Worm (Caenorhabditis elegans): ENCODE results near the gene F47B10.5.
A peak's percentile ranks its signal among the peaks of the same experiment; 100 is the strongest.

The F47B10.5 gene

DNA sequence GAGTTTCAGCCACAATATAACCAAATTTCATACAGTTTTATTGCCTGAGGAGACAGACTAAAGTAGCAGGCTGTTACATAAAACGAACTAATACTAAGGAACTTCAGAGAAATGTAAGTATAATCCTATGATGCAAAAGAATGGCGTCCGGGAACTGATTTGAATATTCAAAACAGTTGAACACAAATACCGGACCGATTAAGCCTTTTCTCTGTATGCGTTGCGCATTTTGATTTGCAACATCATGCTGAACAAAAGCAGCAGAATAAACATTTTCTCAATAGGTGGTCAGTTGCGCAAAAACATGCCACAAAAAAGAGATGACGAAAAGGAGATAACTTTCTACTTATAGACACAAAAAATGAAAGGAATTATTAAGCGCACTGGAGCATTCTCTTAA, 33.7 kb upstream of the F47B10.5 start:
- TF ChIP-seq fos-1 (tag; optimal IDR thresholded peaks at IDR 0.05) (no peak), elt-1 (tag; optimal IDR thresholded peaks at IDR 0.05) (no peak), R02D3.7 (tag; optimal IDR thresholded peaks at IDR 0.05) (no peak), ceh-16 (tag; optimal IDR thresholded peaks at IDR 0.05) (no peak), dmd-4 (tag; optimal IDR thresholded peaks at IDR 0.05) (no peak), egl-27 (tag; optimal IDR thresholded peaks at IDR 0.05) (no peak), gmeb-1 (tag; optimal IDR thresholded peaks at IDR 0.05) (no peak)

DNA sequence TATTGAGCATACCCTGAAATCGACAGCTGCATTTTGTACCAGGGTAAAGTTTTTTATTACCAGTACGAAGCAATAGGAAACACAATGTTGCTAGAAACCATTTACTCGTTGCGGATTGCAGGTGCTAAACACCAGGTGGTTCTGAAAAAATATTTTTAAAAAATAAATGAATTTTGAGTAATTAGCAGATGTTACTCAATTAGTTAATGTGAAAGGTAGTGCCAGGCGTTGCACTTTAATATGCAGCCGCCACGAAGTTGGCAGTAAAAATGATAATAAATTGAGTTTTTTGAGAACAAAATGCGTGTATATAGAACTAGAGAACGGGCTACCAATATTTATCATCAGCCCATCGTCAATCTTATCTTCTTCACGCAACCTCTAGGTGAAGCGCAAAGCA, 29.3 kb upstream of the F47B10.5 start, which contains the start of gene nstp-9:
TSS of gene nstp-9 (minus strand) at position 101 of the 400 bp plus-strand sequence.
- TF ChIP-seq R02D3.7 (tag; optimal IDR thresholded peaks at IDR 0.05) (no peak), nhr-21 (tag; optimal IDR thresholded peaks at IDR 0.05) (no peak)

DNA sequence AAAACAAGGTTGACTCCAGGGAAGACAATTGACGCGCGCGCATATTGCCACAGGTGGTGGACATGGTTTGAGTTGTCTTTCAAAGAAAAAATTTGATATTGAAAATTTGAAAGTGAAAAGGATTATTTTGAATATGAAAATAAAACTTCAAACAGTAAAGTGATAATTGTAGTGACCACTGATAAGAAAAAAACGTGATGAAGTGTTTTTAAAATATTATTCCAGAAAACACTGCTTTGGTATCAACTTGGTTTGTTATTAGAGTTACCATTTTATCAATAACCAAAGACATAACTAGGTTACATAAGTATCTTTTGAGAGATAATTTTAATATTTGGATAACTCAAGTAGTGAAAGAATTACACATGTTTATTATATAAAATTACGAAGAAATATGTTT, 25.8 kb upstream of the F47B10.5 start:
- TF ChIP-seq unc-55 (GFP tag; optimal IDR thresholded peaks at IDR 0.05) (no peak), peb-1 (tag; optimal IDR thresholded peaks at IDR 0.05) (no peak), Y55F3AM.14 (GFP tag; optimal IDR thresholded peaks at IDR 0.05) (no peak)

DNA sequence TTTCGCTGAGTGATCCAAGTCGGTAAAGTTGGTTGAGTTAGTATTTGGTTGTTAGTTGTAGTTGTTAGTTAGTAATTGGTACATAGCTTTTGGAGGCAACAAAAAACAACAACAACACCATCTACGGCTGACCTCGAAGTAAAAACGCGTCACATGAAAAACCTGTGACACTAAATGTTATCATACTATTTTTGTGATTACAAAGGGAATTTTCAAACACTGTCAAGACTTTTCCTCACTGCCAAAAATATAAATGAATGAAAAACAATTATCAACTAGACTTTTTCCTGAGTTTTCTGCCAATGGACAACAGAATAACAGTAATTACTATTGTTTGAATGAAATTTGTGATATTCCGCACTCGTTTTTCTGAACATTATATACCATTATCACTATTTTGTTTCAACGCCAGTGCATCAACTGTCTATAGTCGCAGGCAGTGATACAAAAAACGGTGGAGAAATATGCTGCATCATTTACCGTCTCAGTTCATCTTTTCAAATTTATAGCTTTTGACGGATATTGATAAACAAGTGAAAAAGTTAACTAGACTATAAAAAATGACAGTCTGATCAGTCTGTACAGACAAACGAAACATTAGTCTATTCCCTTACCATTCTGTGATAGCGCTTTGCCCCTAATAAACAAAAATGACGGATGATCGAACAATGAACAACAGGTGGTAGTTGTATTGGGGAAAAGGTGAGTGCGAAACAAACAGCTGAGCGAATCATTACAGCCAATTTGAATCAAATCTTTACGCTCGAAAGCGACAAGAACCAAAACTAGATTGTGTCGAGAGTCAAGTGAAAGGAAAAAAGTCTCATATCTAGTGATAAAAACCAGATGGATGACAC, 24.3 kb upstream of the F47B10.5 start:
- peak; percentile 9 for TF ChIP-seq blmp-1 (tag; optimal IDR thresholded peaks at IDR 0.05; ENCODE audit: insufficient read depth)
- TF ChIP-seq nhr-10 (tag; optimal IDR thresholded peaks at IDR 0.05) = no peak
- TF ChIP-seq fos-1 (tag; optimal IDR thresholded peaks at IDR 0.05) = peak; percentile 39
- TF ChIP-seq sma-3 (GFP tag; optimal IDR thresholded peaks at IDR 0.05) = peak; percentile 4

DNA sequence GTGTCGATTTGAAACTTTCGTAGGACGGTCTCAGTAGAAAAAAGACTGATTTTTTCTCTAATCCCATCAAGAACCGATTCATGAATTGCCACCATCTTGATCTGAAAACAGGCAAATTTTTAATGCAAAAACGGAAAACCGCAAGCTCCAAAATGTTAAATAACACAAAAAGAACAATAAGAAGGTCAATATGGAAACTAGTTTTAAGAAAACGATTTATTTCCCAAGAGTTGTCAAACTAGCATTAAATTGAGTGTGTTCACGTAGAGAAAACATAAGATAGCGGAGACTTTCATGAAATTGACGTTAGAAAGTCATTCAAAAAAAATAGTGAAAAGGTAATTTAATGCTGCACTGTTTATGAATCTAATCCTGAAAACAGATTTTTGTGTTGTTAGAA, 23.6 kb upstream of the F47B10.5 start, which contains the start of gene F47B10.9:
TSS of gene F47B10.9 (minus strand) at position 101 of the 400 bp plus-strand sequence.
- no peak for TF ChIP-seq snpc-4 (tag; optimal IDR thresholded peaks at IDR 0.05)
- no peak for TF ChIP-seq elt-1 (tag; optimal IDR thresholded peaks at IDR 0.05)
- no peak for TF ChIP-seq nhr-25 (tag; optimal IDR thresholded peaks at IDR 0.05)
- no peak for TF ChIP-seq sma-3 (GFP tag; optimal IDR thresholded peaks at IDR 0.05)

DNA sequence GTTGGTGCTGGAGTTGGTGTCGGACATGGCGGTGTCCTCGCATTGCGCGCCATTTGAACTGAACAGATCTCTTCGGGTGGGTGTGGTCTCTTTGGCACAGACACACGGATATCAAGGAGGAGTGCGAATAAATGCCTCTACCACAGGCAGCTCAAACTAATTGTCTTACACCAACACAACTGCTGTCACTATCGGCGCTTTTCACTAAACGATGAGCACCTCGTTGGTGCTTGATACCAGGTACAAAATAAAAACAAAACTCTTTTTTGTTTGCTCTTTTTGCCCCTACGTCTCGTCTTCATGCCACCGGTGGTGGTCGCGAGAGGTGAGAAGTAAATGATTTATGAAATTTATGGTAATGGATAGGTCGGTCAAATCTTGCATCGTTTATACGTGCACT, 20.4 kb upstream of the F47B10.5 start, which contains the start of gene F47B10.8:
TSS of gene F47B10.8 (minus strand) at position 101 of the 400 bp plus-strand sequence.
- no peak for TF ChIP-seq zag-1 (tag; optimal IDR thresholded peaks at IDR 0.05)
- TF ChIP-seq sem-4 (tag; optimal IDR thresholded peaks at IDR 0.05) = no peak
- TF ChIP-seq sma-9 (GFP tag; optimal IDR thresholded peaks at IDR 0.05) = peak; percentile 2
- TF ChIP-seq sma-9 (tag; optimal IDR thresholded peaks at IDR 0.05) = no peak

DNA sequence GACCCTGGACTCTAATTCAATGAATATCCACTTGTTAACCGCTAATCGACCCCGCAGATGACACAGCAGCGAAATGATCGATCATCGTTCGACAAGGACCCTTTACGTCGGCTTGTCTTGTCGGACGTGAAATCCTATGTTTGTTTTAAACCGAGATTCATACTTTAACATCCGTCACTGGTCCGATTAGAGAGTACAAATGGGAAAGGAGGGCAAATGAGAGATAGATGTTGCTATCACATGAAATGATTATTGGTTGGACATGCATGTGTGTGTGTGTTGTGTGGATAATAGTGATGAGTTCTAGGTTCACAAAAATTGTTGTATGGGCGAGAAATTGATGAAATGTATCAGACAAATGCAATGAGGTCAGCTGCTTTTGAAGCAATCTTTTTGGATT, 19.3 kb upstream of the F47B10.5 start:
- TF ChIP-seq sma-9 (GFP tag; optimal IDR thresholded peaks at IDR 0.05) (peak; percentile 13), sma-9 (tag; optimal IDR thresholded peaks at IDR 0.05) (no peak), mbf-1 (tag; optimal IDR thresholded peaks at IDR 0.05) (no peak), nhr-129 (tag; optimal IDR thresholded peaks at IDR 0.05) (peak; percentile 68), nhr-25 (tag; optimal IDR thresholded peaks at IDR 0.05) (no peak), peb-1 (tag; optimal IDR thresholded peaks at IDR 0.05) (no peak), lsy-2 (tag; optimal IDR thresholded peaks at IDR 0.05) (peak in 1 of 2 experiments; percentile 35), F13H6.1 (tag; optimal IDR thresholded peaks at IDR 0.05) (peak; percentile 34)

DNA sequence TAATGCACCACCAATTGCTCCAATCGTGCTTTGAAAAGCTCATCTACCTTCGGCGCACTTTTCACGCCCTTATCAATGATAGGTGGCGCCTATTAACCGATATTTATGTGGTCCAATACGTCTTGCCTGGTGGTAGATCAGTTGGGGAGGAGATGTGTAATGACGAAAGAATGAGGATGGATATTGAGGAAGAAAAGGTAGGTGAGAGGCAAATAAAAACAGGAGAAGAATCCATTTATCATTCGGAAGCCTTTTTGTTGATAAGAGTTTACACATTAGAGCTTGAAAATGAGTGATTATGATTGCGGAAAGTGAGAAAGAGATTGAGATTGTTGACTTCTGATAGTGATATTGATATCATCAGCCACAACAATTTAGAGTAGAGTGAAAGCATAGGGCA, 17.1 kb upstream of the F47B10.5 start:
- TF ChIP-seq mab-5 (tag; optimal IDR thresholded peaks at IDR 0.05) (peak; percentile 19), dmd-4 (tag; optimal IDR thresholded peaks at IDR 0.05) (no peak)
